Fruit fly (Drosophila melanogaster) whole organism, embryonic: ENCODE measurements around the gene Sidpn.
A peak's percentile ranks its signal among the peaks of the same experiment; 100 is the strongest.

Source experiments
- Adf1 ChIP-seq: fragments of 200-800 bp; sonication (Bioruptor generic); IDR thresholded peaks from 2 replicates; pipeline ENCODE4 v1.3.6; 2022; ENCODE audit warnings: missing biosample characterization, missing genetic modification characterization
- Bteb2 ChIP-seq: fragments of 200-800 bp; sonication (Bioruptor generic); optimal IDR thresholded peaks from 2 replicates; lab custom pipeline; 2016; ENCODE audit warnings: missing biosample characterization, missing genetic modification characterization
- CG10209 ChIP-seq: fragments of 200-800 bp; sonication (Bioruptor generic); optimal IDR thresholded peaks from 3 replicates; lab custom pipeline; 2017; ENCODE audit warnings: missing biosample characterization, mild to moderate bottlenecking, missing genetic modification characterization, missing genetic modification reagents
- CG1024 ChIP-seq: fragments of 200-800 bp; sonication (Bioruptor generic); IDR thresholded peaks from 2 replicates; pipeline ENCODE4 v1.3.6; 2022; ENCODE audit warnings: missing biosample characterization, missing genetic modification characterization
- CG10654 ChIP-seq: fragments of 200-800 bp; sonication (Bioruptor generic); optimal IDR thresholded peaks from 2 replicates; lab custom pipeline; 2016; ENCODE audit warnings: missing biosample characterization, missing genetic modification characterization
- CG12071 ChIP-seq: fragments of 200-800 bp; sonication (Bioruptor generic); optimal IDR thresholded peaks from 3 replicates; lab custom pipeline; 2018; ENCODE audit warnings: missing biosample characterization, mild to moderate bottlenecking, missing genetic modification characterization
- CG12236 ChIP-seq: fragments of 200-800 bp; sonication (Bioruptor generic); optimal IDR thresholded peaks from 2 replicates; lab custom pipeline; 2016; ENCODE audit warnings: missing biosample characterization, missing genetic modification characterization
- CG12942 ChIP-seq: fragments of 200-800 bp; sonication (Bioruptor generic); optimal IDR thresholded peaks from 3 replicates; lab custom pipeline; 2016; ENCODE audit warnings: missing biosample characterization, missing genetic modification characterization
- CG13296 ChIP-seq: fragments of 200-800 bp; sonication (Bioruptor generic); optimal IDR thresholded peaks from 3 replicates; lab custom pipeline; 2018; ENCODE audit warnings: missing biosample characterization, mild to moderate bottlenecking, missing genetic modification characterization
- CG14667 ChIP-seq: fragments of 200-800 bp; sonication (Bioruptor generic); IDR thresholded peaks from 2 replicates; pipeline ENCODE4 v1.3.6; 2022; ENCODE audit warnings: missing biosample characterization, missing genetic modification characterization
- CG14860 ChIP-seq: fragments of 200-800 bp; sonication (Bioruptor generic); IDR thresholded peaks from 3 replicates; pipeline ENCODE4 v1.3.6; 2022; ENCODE audit warnings: missing biosample characterization, missing genetic modification characterization; ENCODE audit not compliant: partially characterized antibody
- CG16779 ChIP-seq: fragments of 200-800 bp; sonication (Bioruptor generic); IDR thresholded peaks from 2 replicates; pipeline ENCODE4 v1.3.6; 2022; ENCODE audit warnings: missing biosample characterization, missing genetic modification characterization
- CG17186 ChIP-seq: fragments of 200-800 bp; sonication (Bioruptor generic); optimal IDR thresholded peaks from 3 replicates; lab custom pipeline; 2017; ENCODE audit warnings: missing biosample characterization, missing genetic modification reagents, missing genetic modification characterization
- CG1792 ChIP-seq: fragments of 200-800 bp; sonication (Bioruptor generic); optimal IDR thresholded peaks from 2 replicates; lab custom pipeline; 2016; ENCODE audit warnings: missing biosample characterization, missing genetic modification characterization
- CG18262 ChIP-seq: fragments of 200-800 bp; optimal IDR thresholded peaks from 3 replicates; lab custom pipeline; 2019; ENCODE audit warnings: missing biosample characterization, mild to moderate bottlenecking, missing genetic modification characterization, moderate library complexity
- CG2712 ChIP-seq: fragments of 200-800 bp; optimal IDR thresholded peaks from 3 replicates; lab custom pipeline; 2019; ENCODE audit warnings: missing biosample characterization, mild to moderate bottlenecking, missing genetic modification characterization, moderate library complexity
- CG2889 ChIP-seq: fragments of 200-800 bp; sonication (Bioruptor generic); IDR thresholded peaks from 3 replicates; pipeline ENCODE4 v1.3.6; 2022; ENCODE audit warnings: missing biosample characterization, missing genetic modification characterization
- CG30431 ChIP-seq: fragments of 200-800 bp; sonication (Bioruptor generic); optimal IDR thresholded peaks from 2 replicates; lab custom pipeline; 2017; ENCODE audit warnings: missing biosample characterization, missing genetic modification characterization
- CG3726 ChIP-seq: fragments of 200-800 bp; sonication (Bioruptor generic); IDR thresholded peaks from 3 replicates; pipeline ENCODE4, ENCODE4 v1.3.6; 2022; ENCODE audit warnings: missing biosample characterization, missing genetic modification characterization
- CG4424 ChIP-seq: fragments of 200-800 bp; sonication (Bioruptor generic); optimal IDR thresholded peaks from 3 replicates; lab custom pipeline; 2016; ENCODE audit warnings: missing biosample characterization, missing genetic modification characterization
- CG8281 ChIP-seq: fragments of 200-800 bp; sonication (Bioruptor generic); optimal IDR thresholded peaks from 2 replicates; lab custom pipeline; 2018; ENCODE audit warnings: missing biosample characterization, mild to moderate bottlenecking, missing genetic modification characterization, moderate library complexity
- CG8765 ChIP-seq: fragments of 200-800 bp; sonication (Bioruptor generic); IDR thresholded peaks from 2 replicates; pipeline ENCODE4 v1.3.6; 2022; ENCODE audit warnings: missing biosample characterization, missing genetic modification characterization
- Dip2 ChIP-seq: fragments of 200-800 bp; sonication (Bioruptor generic); IDR thresholded peaks from 2 replicates; pipeline ENCODE4 v1.3.6; 2022; ENCODE audit warnings: missing biosample characterization, missing genetic modification characterization
- Doc2 ChIP-seq: fragments of 200-800 bp; sonication (Bioruptor generic); IDR thresholded peaks from 2 replicates; pipeline ENCODE4 v1.3.6; 2022; ENCODE audit warnings: missing biosample characterization, missing genetic modification characterization
- Eip74EF ChIP-seq, 2 experiments: fragments of 200-800 bp in 1 of 2; fragments of >200 bp in 1 of 2; sonication (Bioruptor generic) in 1 of 2; optimal IDR thresholded peaks; 2 replicates each; lab custom pipeline; 2017 to 2019; ENCODE audit warnings: missing biosample characterization in 2 of 2, missing genetic modification characterization in 2 of 2, mild to moderate bottlenecking in 1 of 2, moderate library complexity in 1 of 2
- Ets97D ChIP-seq: fragments of 200-800 bp; sonication (Bioruptor generic); optimal IDR thresholded peaks from 3 replicates; lab custom pipeline; 2016; ENCODE audit warnings: missing biosample characterization, missing genetic modification characterization
- HLH3B ChIP-seq: fragments of 200-800 bp; sonication (Bioruptor generic); IDR thresholded peaks from 2 replicates; pipeline ENCODE4 v1.3.6; 2022; ENCODE audit warnings: missing biosample characterization, missing genetic modification characterization
- Hr78 ChIP-seq, 2 experiments: fragments of 200-800 bp in 1 of 2; fragments of >200 bp in 1 of 2; sonication (Bioruptor generic) in 1 of 2; optimal IDR thresholded peaks; 2 replicates each; lab custom pipeline; 2017 to 2019; ENCODE audit warnings: missing biosample characterization in 2 of 2, missing genetic modification characterization in 2 of 2, mild to moderate bottlenecking in 1 of 2, moderate library complexity in 1 of 2
- NFAT ChIP-seq: fragments of 200-800 bp; sonication (Bioruptor generic); IDR thresholded peaks from 2 replicates; pipeline ENCODE4 v1.3.6; 2022; ENCODE audit warnings: missing biosample characterization, missing genetic modification characterization
- Rfx ChIP-seq: fragments of 200-800 bp; sonication (Bioruptor generic); IDR thresholded peaks from 2 replicates; pipeline ENCODE4 v1.3.6; 2022; ENCODE audit warnings: missing biosample characterization, missing genetic modification characterization
- Sry-δ ChIP-seq: fragments of 200-800 bp; sonication (Bioruptor generic); optimal IDR thresholded peaks from 2 replicates; lab custom pipeline; 2016; ENCODE audit warnings: missing biosample characterization, missing genetic modification characterization
- TFAM ChIP-seq: fragments of 200-800 bp; sonication (Bioruptor generic); optimal IDR thresholded peaks from 2 replicates; lab custom pipeline; 2017; ENCODE audit warnings: missing biosample characterization, missing genetic modification characterization, inconsistent platforms
- abd-A ChIP-seq: fragments of 200-800 bp; sonication (Bioruptor generic); optimal IDR thresholded peaks from 3 replicates; lab custom pipeline; 2019; ENCODE audit warnings: missing biosample characterization, mild to moderate bottlenecking, missing genetic modification characterization, moderate library complexity
- cas ChIP-seq: fragments of 200-800 bp; sonication (Bioruptor generic); IDR thresholded peaks from 2 replicates; pipeline ENCODE4 v1.3.6; 2022; ENCODE audit warnings: missing biosample characterization, missing genetic modification characterization
- chinmo ChIP-seq: fragments of 200-800 bp; sonication (Bioruptor generic); IDR thresholded peaks from 4 replicates; pipeline ENCODE4 v1.3.6; 2022; ENCODE audit warnings: missing biosample characterization, missing genetic modification characterization; ENCODE audit not compliant: partially characterized antibody
- croc ChIP-seq: fragments of 200-800 bp; sonication (Bioruptor generic); conservative IDR thresholded peaks from 3 replicates; pipeline ENCODE4 v1.3.6; 2022; ENCODE audit warnings: missing biosample characterization, missing genetic modification characterization
- eve ChIP-seq, 2 experiments: fragments of >200 bp; optimal IDR thresholded peaks; 2 replicates each; lab custom pipeline; 2017; ENCODE audit warnings: missing biosample characterization in 2 of 2, missing genetic modification characterization in 2 of 2
- eyg ChIP-seq: fragments of 200-800 bp; sonication (Bioruptor generic); optimal IDR thresholded peaks from 3 replicates; lab custom pipeline; 2016; ENCODE audit warnings: missing biosample characterization, missing genetic modification characterization
- fd3F ChIP-seq: fragments of 200-800 bp; sonication (Bioruptor generic); optimal IDR thresholded peaks from 2 replicates; lab custom pipeline; 2018; ENCODE audit warnings: missing biosample characterization, mild to moderate bottlenecking, missing genetic modification characterization, moderate library complexity
- lmd ChIP-seq: fragments of 200-800 bp; sonication (Bioruptor generic); IDR thresholded peaks from 2 replicates; pipeline ENCODE4 v1.3.6; 2022; ENCODE audit warnings: missing biosample characterization, missing genetic modification characterization
- nerfin-2 ChIP-seq: fragments of 200-800 bp; sonication (Bioruptor generic); IDR thresholded peaks from 2 replicates; pipeline ENCODE4 v1.3.6; 2022; ENCODE audit warnings: missing biosample characterization, missing genetic modification characterization; ENCODE audit not compliant: partially characterized antibody
- nom ChIP-seq: fragments of 200-800 bp; sonication (Bioruptor generic); optimal IDR thresholded peaks from 2 replicates; lab custom pipeline; 2017; ENCODE audit warnings: missing biosample characterization, missing genetic modification characterization, mild to moderate bottlenecking, moderate library complexity, missing genetic modification reagents
- p53 ChIP-seq: fragments of 200-800 bp; sonication (Bioruptor generic); optimal IDR thresholded peaks from 2 replicates; lab custom pipeline; 2016; ENCODE audit warnings: missing biosample characterization, missing genetic modification characterization
- pfk ChIP-seq: fragments of 200-800 bp; sonication (Bioruptor generic); optimal IDR thresholded peaks from 2 replicates; lab custom pipeline; 2018; ENCODE audit warnings: missing biosample characterization, mild to moderate bottlenecking, missing genetic modification characterization, moderate library complexity
- ranshi ChIP-seq: fragments of 200-800 bp; sonication (Bioruptor generic); IDR thresholded peaks from 2 replicates; pipeline ENCODE4 v1.3.6; 2022; ENCODE audit warnings: missing biosample characterization, missing genetic modification characterization
- row ChIP-seq: fragments of 200-800 bp; sonication (Bioruptor generic); IDR thresholded peaks from 3 replicates; pipeline ENCODE4 v1.3.6; 2022; ENCODE audit warnings: missing biosample characterization, missing genetic modification characterization
- sima ChIP-seq: fragments of 200-800 bp; sonication (Bioruptor generic); optimal IDR thresholded peaks from 2 replicates; lab custom pipeline; 2016; ENCODE audit warnings: missing biosample characterization, missing genetic modification characterization
- slp2 ChIP-seq: fragments of 200-800 bp; sonication (Bioruptor generic); optimal IDR thresholded peaks from 2 replicates; lab custom pipeline; 2016; ENCODE audit warnings: missing biosample characterization, missing genetic modification characterization
- so ChIP-seq: fragments of 200-800 bp; sonication (Bioruptor generic); IDR thresholded peaks from 3 replicates; pipeline ENCODE4 v1.3.6; 2022; ENCODE audit warnings: missing biosample characterization, missing genetic modification characterization
- tio ChIP-seq: fragments of 200-800 bp; sonication (Bioruptor generic); optimal IDR thresholded peaks from 2 replicates; lab custom pipeline; 2017; ENCODE audit warnings: missing biosample characterization, missing genetic modification characterization, inconsistent platforms
- toy ChIP-seq: fragments of 200-800 bp; sonication (Bioruptor generic); IDR thresholded peaks from 2 replicates; pipeline ENCODE4 v1.3.6; 2022; ENCODE audit warnings: missing biosample characterization, missing genetic modification characterization

The Sidpn gene

DNA sequence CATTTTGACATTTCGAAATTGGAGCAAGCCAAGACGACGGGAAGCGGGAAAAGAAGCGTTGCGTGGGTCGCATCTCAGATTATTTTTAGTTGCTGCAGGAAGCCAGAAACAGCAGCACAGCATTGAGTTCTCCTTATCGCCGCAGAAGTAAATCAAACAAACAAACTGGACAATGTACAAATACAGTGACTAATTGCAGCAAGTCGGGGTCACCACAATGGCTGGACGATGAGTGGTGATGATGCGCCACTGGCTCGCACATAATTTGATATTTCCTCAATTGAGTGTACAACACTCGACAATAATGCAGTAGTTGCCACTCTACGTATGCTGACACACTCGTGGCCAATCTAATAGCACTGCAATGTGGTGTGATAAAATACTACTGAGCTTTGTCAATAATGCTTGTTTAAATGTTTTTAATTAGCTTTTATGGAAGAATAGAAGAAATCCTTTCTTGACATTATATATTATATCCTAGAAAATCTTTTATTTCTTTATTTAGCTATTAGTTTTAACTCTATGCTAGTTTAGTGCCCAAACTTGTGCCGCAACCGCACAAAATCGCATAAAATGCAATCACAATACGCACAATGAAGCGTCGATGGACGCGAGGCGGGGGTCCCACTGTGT lies 45.4 kb upstream of the Sidpn start (continued):
- TF ChIP-seq abd-A (no peak), CG30431 (GFP tag; lab: Kevin White, UChicago) (peak; percentile 25), CG13296 (GFP tag; lab: Kevin White, UChicago) (no peak), CG10654 (GFP tag; lab: Kevin White, UChicago) (no peak), Adf1 (GFP tag; lab: Robert Waterston, UW) (no peak), p53 (GFP tag; lab: Kevin White, UChicago) (no peak), CG3726 (no peak), row (GFP tag; lab: Robert Waterston, UW) (peak; percentile 52), lmd (GFP tag; lab: Robert Waterston, UW) (peak; percentile 48), Dip2 (GFP tag; lab: Robert Waterston, UW) (no peak), CG16779 (GFP tag; lab: Robert Waterston, UW) (no peak), Bteb2 (GFP tag; lab: Kevin White, UChicago) (no peak), HLH3B (GFP tag; lab: Robert Waterston, UW) (no peak; the same call in 1 of the 2 replicates), sima (GFP tag; lab: Kevin White, UChicago) (no peak), CG14860 (GFP tag; lab: Robert Waterston, UW) (no peak), CG1024 (GFP tag; lab: Robert Waterston, UW) (no peak), tio (GFP tag; lab: Kevin White, UChicago) (no peak), CG4424 (GFP tag; lab: Kevin White, UChicago) (peak; percentile 18), Hr78 (GFP tag; optimal IDR thresholded peaks at IDR 0.05; lab: Kevin White, UChicago) (peak in 1 of 2 experiments; percentile 30), chinmo (GFP tag; lab: Robert Waterston, UW) (no peak), CG8281 (tag; lab: Kevin White, UChicago) (no peak), Eip74EF (GFP tag; optimal IDR thresholded peaks at IDR 0.05; lab: Kevin White, UChicago) (peak; percentile 10 to 60), pfk (no peak), CG10209 (GFP tag; lab: Kevin White, UChicago) (peak; percentile 27), eve (GFP tag; optimal IDR thresholded peaks at IDR 0.05; lab: Kevin White, UChicago) (peak in 1 of 2 experiments; percentile 34), croc (GFP tag; lab: Robert Waterston, UW) (no peak), CG12071 (no peak), ranshi (GFP tag; lab: Robert Waterston, UW) (no peak), CG17186 (GFP tag; lab: Kevin White, UChicago) (no peak), CG12236 (no peak), CG1792 (GFP tag; lab: Kevin White, UChicago) (no peak), nom (GFP tag; lab: Kevin White, UChicago) (peak; percentile 29), fd3F (GFP tag; lab: Kevin White, UChicago) (no peak), Sry-δ (GFP tag; lab: Kevin White, UChicago) (no peak), slp2 (GFP tag; lab: Kevin White, UChicago) (no peak), CG12942 (GFP tag; lab: Kevin White, UChicago) (no peak), Rfx (GFP tag; lab: Robert Waterston, UW) (no peak), NFAT (no peak), Ets97D (GFP tag; lab: Kevin White, UChicago) (no peak), so (GFP tag; lab: Robert Waterston, UW) (no peak), CG14667 (GFP tag; lab: Robert Waterston, UW) (no peak), cas (GFP tag; lab: Robert Waterston, UW) (no peak), TFAM (GFP tag; lab: Kevin White, UChicago) (no peak), CG8765 (no peak), CG2712 (tag; lab: Kevin White, UChicago) (peak; percentile 65), CG2889 (GFP tag; lab: Robert Waterston, UW) (no peak), Doc2 (GFP tag; lab: Robert Waterston, UW) (no peak), eyg (no peak), CG18262 (tag; lab: Kevin White, UChicago) (peak; percentile 60), nerfin-2 (GFP tag; lab: Robert Waterston, UW) (no peak), toy (GFP tag; lab: Robert Waterston, UW) (no peak)
